Fruit fly (Drosophila melanogaster): ENCODE measurements around the gene ScpX.

DNA sequence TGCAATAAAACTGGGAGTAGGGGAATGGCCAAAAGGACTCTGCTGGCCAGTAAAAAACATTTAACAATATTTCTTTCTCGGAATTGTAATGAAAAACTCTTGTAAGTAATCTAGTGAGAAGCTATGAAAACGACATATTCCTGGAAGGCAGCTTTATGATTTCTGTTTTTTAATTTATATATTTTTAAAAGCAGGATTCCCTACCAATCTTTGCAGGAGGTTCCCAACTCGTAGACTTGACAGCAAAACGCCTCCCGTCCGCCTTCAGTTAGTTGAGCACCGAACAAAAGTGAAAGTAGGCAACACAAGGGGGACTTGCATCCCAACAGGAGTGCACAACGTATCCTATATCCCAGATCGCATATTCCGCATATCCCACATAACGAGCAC lies 25.8 kb upstream of the ScpX start, which contains the start of gene CG43814:
- TF ChIP-seq jim (GFP tag; optimal IDR thresholded peaks at IDR 0.05), result no peak
- no peak for TF ChIP-seq usp (GFP tag; optimal IDR thresholded peaks at IDR 0.05)
- TF ChIP-seq lola (GFP tag; optimal IDR thresholded peaks at IDR 0.05), result no peak
- TF ChIP-seq psq (GFP tag; optimal IDR thresholded peaks at IDR 0.05), result no peak
- TF ChIP-seq foxo (GFP tag; optimal IDR thresholded peaks at IDR 0.05), result no peak
- no peak for TF ChIP-seq OdsH (GFP tag; optimal IDR thresholded peaks at IDR 0.05)
- no peak for TF ChIP-seq tai (GFP tag; optimal IDR thresholded peaks at IDR 0.05)
- no peak for TF ChIP-seq Hnf4 (GFP tag; optimal IDR thresholded peaks at IDR 0.05)

All from whole organism, wandering third instar larva.